Fruit fly (Drosophila melanogaster) whole organism, prepupa: Measurements from ENCODE around the gene Nrx-1.
A peak's percentile ranks its signal among the peaks of the same experiment; 100 is the strongest.

Experiments
- Blimp-1 ChIP-seq: fragments of 200-800 bp; sonication (Bioruptor generic); optimal IDR thresholded peaks from 3 replicates; lab custom pipeline; 2017; ENCODE audit warnings: missing biosample characterization, missing genetic modification characterization, mild to moderate bottlenecking, moderate library complexity, missing genetic modification reagents
- CG10669 ChIP-seq: fragments of 200-800 bp; sonication (Bioruptor generic); optimal IDR thresholded peaks from 3 replicates; lab custom pipeline; 2018; ENCODE audit warnings: missing biosample characterization, mild to moderate bottlenecking, missing genetic modification characterization, moderate library complexity
- CG11294 ChIP-seq: fragments of 200-800 bp; sonication (Bioruptor generic); IDR thresholded peaks from 2 replicates; pipeline ENCODE4 v1.3.6; 2022; ENCODE audit warnings: missing biosample characterization, missing genetic modification characterization
- CG11762 ChIP-seq: fragments of 200-800 bp; sonication (Bioruptor generic); optimal IDR thresholded peaks from 3 replicates; lab custom pipeline; 2016; ENCODE audit warnings: missing biosample characterization, missing genetic modification characterization; ENCODE audit not compliant: insufficient read depth
- CG11902 ChIP-seq: fragments of 200-800 bp; sonication (Bioruptor generic); optimal IDR thresholded peaks from 3 replicates; lab custom pipeline; 2016; ENCODE audit warnings: missing biosample characterization, missing genetic modification characterization
- CG15336 ChIP-seq: fragments of 200-800 bp; sonication (Bioruptor generic); IDR thresholded peaks from 2 replicates; pipeline ENCODE4 v1.3.6; 2022; ENCODE audit warnings: missing biosample characterization, missing genetic modification characterization
- CG16779 ChIP-seq: fragments of 200-800 bp; sonication (Bioruptor generic); optimal IDR thresholded peaks from 3 replicates; lab custom pipeline; 2017; ENCODE audit warnings: missing biosample characterization, mild to moderate bottlenecking, missing genetic modification characterization
- CG3032 ChIP-seq: fragments of 200-800 bp; optimal IDR thresholded peaks from 2 replicates; lab custom pipeline; 2019; ENCODE audit warnings: missing biosample characterization, mild to moderate bottlenecking, missing genetic modification characterization, moderate library complexity
- CG32006 ChIP-seq: fragments of 200-800 bp; sonication (Bioruptor generic); optimal IDR thresholded peaks from 3 replicates; lab custom pipeline; 2017; ENCODE audit warnings: missing biosample characterization, mild to moderate bottlenecking, missing genetic modification characterization
- CG34406 ChIP-seq: fragments of 200-800 bp; sonication (Bioruptor generic); optimal IDR thresholded peaks from 3 replicates; lab custom pipeline; 2016; ENCODE audit warnings: missing biosample characterization, missing genetic modification characterization
- CG3919 ChIP-seq: fragments of 200-800 bp; sonication (Bioruptor generic); optimal IDR thresholded peaks from 3 replicates; lab custom pipeline; 2016; ENCODE audit warnings: missing biosample characterization, missing genetic modification characterization
- CG6163 ChIP-seq: fragments of 200-800 bp; sonication (Bioruptor generic); IDR thresholded peaks from 3 replicates; pipeline ENCODE4 v1.3.6; 2022; ENCODE audit warnings: missing biosample characterization, missing genetic modification characterization
- CG6276 ChIP-seq: fragments of 200-800 bp; sonication (Bioruptor generic); optimal IDR thresholded peaks from 2 replicates; lab custom pipeline; 2017; ENCODE audit warnings: missing biosample characterization, mild to moderate bottlenecking, missing genetic modification characterization
- CG7368 ChIP-seq: fragments of 200-800 bp; sonication (Bioruptor generic); optimal IDR thresholded peaks from 3 replicates; lab custom pipeline; 2016; ENCODE audit warnings: missing biosample characterization, missing genetic modification characterization
- CG8119 ChIP-seq: fragments of 200-800 bp; sonication (Bioruptor generic); IDR thresholded peaks from 3 replicates; pipeline ENCODE4 v1.3.6; 2022; ENCODE audit warnings: missing biosample characterization, missing genetic modification characterization
- CG8319 ChIP-seq: fragments of 200-800 bp; sonication (Bioruptor generic); optimal IDR thresholded peaks from 3 replicates; lab custom pipeline; 2016; ENCODE audit warnings: missing biosample characterization, missing genetic modification characterization
- CG8632 ChIP-seq: fragments of 200-800 bp; sonication (Bioruptor generic); optimal IDR thresholded peaks from 3 replicates; lab custom pipeline; 2016; ENCODE audit warnings: missing biosample characterization, missing genetic modification characterization
- CG9139 ChIP-seq: fragments of 200-800 bp; sonication (Bioruptor generic); optimal IDR thresholded peaks from 3 replicates; lab custom pipeline; 2017; ENCODE audit warnings: missing biosample characterization, mild to moderate bottlenecking, missing genetic modification characterization
- Eip75B ChIP-seq: fragments of 200-800 bp; sonication (Bioruptor generic); optimal IDR thresholded peaks from 3 replicates; lab custom pipeline; 2016; ENCODE audit warnings: missing biosample characterization, missing genetic modification characterization
- Eip78C ChIP-seq: fragments of 200-800 bp; sonication (Bioruptor generic); peaks from one replicate; lab custom pipeline; 2016; ENCODE audit warnings: missing biosample characterization, missing genetic modification characterization
- Eip93F ChIP-seq: fragments of 200-800 bp; sonication (Bioruptor generic); optimal IDR thresholded peaks from 2 replicates; lab custom pipeline; 2016; ENCODE audit warnings: missing biosample characterization, mild to moderate bottlenecking, missing genetic modification characterization
- Ets21C ChIP-seq: fragments of 200-800 bp; sonication (Bioruptor generic); optimal IDR thresholded peaks from 3 replicates; lab custom pipeline; 2016; ENCODE audit warnings: missing biosample characterization, missing genetic modification characterization
- Ets96B ChIP-seq: fragments of 200-800 bp; optimal IDR thresholded peaks from 2 replicates; lab custom pipeline; 2019; ENCODE audit warnings: missing biosample characterization, mild to moderate bottlenecking, missing genetic modification characterization, moderate library complexity
- Gug ChIP-seq: fragments of 200-800 bp; sonication (Bioruptor generic); IDR thresholded peaks from 2 replicates; pipeline ENCODE4 v1.3.6; 2022; ENCODE audit warnings: missing biosample characterization, missing genetic modification characterization
- Hr38 ChIP-seq: sonication (Bioruptor generic); optimal IDR thresholded peaks from 2 replicates; lab custom pipeline; 2016; ENCODE audit warnings: missing biosample characterization, missing genetic modification characterization
- Hr39 ChIP-seq: fragments of 200-800 bp; sonication (Bioruptor generic); optimal IDR thresholded peaks from 2 replicates; lab custom pipeline; 2016; ENCODE audit warnings: missing biosample characterization, missing genetic modification characterization
- Hr4 ChIP-seq: fragments of 200-800 bp; sonication (Bioruptor generic); optimal IDR thresholded peaks from 3 replicates; lab custom pipeline; 2016; ENCODE audit warnings: missing biosample characterization, missing genetic modification characterization
- Lpt ChIP-seq: fragments of 200-800 bp; sonication (Bioruptor generic); optimal IDR thresholded peaks from 3 replicates; lab custom pipeline; 2016; ENCODE audit warnings: missing biosample characterization, missing genetic modification characterization
- Met ChIP-seq: fragments of 200-800 bp; sonication (Bioruptor generic); optimal IDR thresholded peaks from 3 replicates; lab custom pipeline; 2016; ENCODE audit warnings: missing biosample characterization, missing genetic modification characterization
- OdsH ChIP-seq: fragments of 200-800 bp; sonication (Bioruptor generic); optimal IDR thresholded peaks from 3 replicates; lab custom pipeline; 2016; ENCODE audit warnings: missing biosample characterization, missing genetic modification characterization
- Smox ChIP-seq: fragments of 200-800 bp; sonication (Bioruptor generic); optimal IDR thresholded peaks from 3 replicates; lab custom pipeline; 2016; ENCODE audit warnings: missing biosample characterization, missing genetic modification characterization
- Sox14 ChIP-seq: fragments of 200-800 bp; sonication (Bioruptor generic); optimal IDR thresholded peaks from 3 replicates; lab custom pipeline; 2016; ENCODE audit warnings: missing biosample characterization, missing genetic modification characterization
- Sox15 ChIP-seq: fragments of 200-800 bp; sonication (Bioruptor generic); optimal IDR thresholded peaks from 3 replicates; lab custom pipeline; 2016; ENCODE audit warnings: missing biosample characterization, missing genetic modification characterization
- achi ChIP-seq: fragments of 200-800 bp; sonication (Bioruptor generic); optimal IDR thresholded peaks from 3 replicates; lab custom pipeline; 2016; ENCODE audit warnings: missing biosample characterization, missing genetic modification characterization
- cyc ChIP-seq: fragments of 200-800 bp; sonication (Bioruptor generic); optimal IDR thresholded peaks from 3 replicates; lab custom pipeline; 2016; ENCODE audit warnings: missing biosample characterization, missing genetic modification characterization
- dac ChIP-seq: fragments of 200-800 bp; sonication (Bioruptor generic); optimal IDR thresholded peaks from 2 replicates; lab custom pipeline; 2017; ENCODE audit warnings: missing biosample characterization, mild to moderate bottlenecking, missing genetic modification characterization
- eg ChIP-seq: fragments of 200-800 bp; sonication (Bioruptor generic); IDR thresholded peaks from 3 replicates; pipeline ENCODE4 v1.3.6; 2022; ENCODE audit warnings: missing biosample characterization, missing genetic modification characterization
- esn ChIP-seq: fragments of 200-800 bp; sonication (Bioruptor generic); optimal IDR thresholded peaks from 2 replicates; lab custom pipeline; 2016; ENCODE audit warnings: missing biosample characterization, mild to moderate bottlenecking, missing genetic modification characterization, moderate library complexity
- fd59A ChIP-seq: fragments of 200-800 bp; sonication (Bioruptor generic); optimal IDR thresholded peaks from 2 replicates; lab custom pipeline; 2017; ENCODE audit warnings: missing biosample characterization, mild to moderate bottlenecking, missing genetic modification characterization, missing genetic modification reagents
- fd85E ChIP-seq: fragments of 200-800 bp; sonication (Bioruptor generic); optimal IDR thresholded peaks from 3 replicates; lab custom pipeline; 2016; ENCODE audit warnings: missing biosample characterization, missing genetic modification characterization
- fkh ChIP-seq: fragments of 200-800 bp; sonication (Bioruptor generic); optimal IDR thresholded peaks from 3 replicates; lab custom pipeline; 2017; ENCODE audit warnings: missing biosample characterization, mild to moderate bottlenecking, missing genetic modification characterization, moderate library complexity
- lz ChIP-seq: fragments of 200-800 bp; sonication (Bioruptor generic); optimal IDR thresholded peaks from 3 replicates; lab custom pipeline; 2016; ENCODE audit warnings: missing biosample characterization, missing genetic modification characterization
- pdm3 ChIP-seq: fragments of 200-800 bp; sonication (Bioruptor generic); optimal IDR thresholded peaks from 3 replicates; lab custom pipeline; 2016; ENCODE audit warnings: missing biosample characterization, missing genetic modification characterization
- salr ChIP-seq, 2 experiments: fragments of 200-800 bp; sonication (Bioruptor generic); optimal IDR thresholded peaks; 3 replicates each; lab custom pipeline; 2016 to 2018; ENCODE audit warnings: missing biosample characterization in 2 of 2, missing genetic modification characterization in 2 of 2, mild to moderate bottlenecking in 1 of 2
- spab ChIP-seq: fragments of 200-800 bp; sonication (Bioruptor generic); optimal IDR thresholded peaks from 2 replicates; lab custom pipeline; 2017; ENCODE audit warnings: missing biosample characterization, mild to moderate bottlenecking, missing genetic modification characterization, missing genetic modification reagents
- ss ChIP-seq, 2 experiments: fragments of 200-800 bp; sonication (Bioruptor generic); optimal IDR thresholded peaks; 2 replicates in 1 of 2; 3 replicates in 1 of 2; lab custom pipeline; 2017 to 2018; ENCODE audit warnings: mild to moderate bottlenecking in 2 of 2, missing biosample characterization in 2 of 2, missing genetic modification characterization in 2 of 2, moderate library complexity in 1 of 2
- svp ChIP-seq: fragments of 200-800 bp; sonication (Bioruptor generic); peaks from one replicate; lab custom pipeline; 2016; ENCODE audit warnings: missing biosample characterization, missing genetic modification characterization
- topi ChIP-seq: fragments of 200-800 bp; sonication (Bioruptor generic); optimal IDR thresholded peaks from 3 replicates; lab custom pipeline; 2016; ENCODE audit warnings: missing biosample characterization, missing genetic modification characterization
- vri ChIP-seq: fragments of 200-800 bp; sonication (Bioruptor generic); optimal IDR thresholded peaks from 3 replicates; lab custom pipeline; 2016; ENCODE audit warnings: missing biosample characterization, mild to moderate bottlenecking, missing genetic modification characterization

The Nrx-1 gene

dm6 chr3R:22421618-22422017, 46.7 kb upstream of the Nrx-1 start (continued):
- TF ChIP-seq Lpt (GFP tag; lab: Kevin White, UChicago): no peak
- TF ChIP-seq svp: peak; percentile 95
- TF ChIP-seq topi (GFP tag; lab: Kevin White, UChicago): peak; percentile 83
- TF ChIP-seq lz (GFP tag; lab: Kevin White, UChicago): peak; percentile 82
- peak; percentile 24 for TF ChIP-seq Eip93F (GFP tag; lab: Kevin White, UChicago)
- peak; percentile 41; the same call in 1 of the 2 replicates for TF ChIP-seq Gug (GFP tag; lab: Robert Waterston, UW)
- peak; percentile 71 for TF ChIP-seq CG8632 (GFP tag; lab: Kevin White, UChicago)
- TF ChIP-seq fkh (GFP tag; lab: Kevin White, UChicago): no peak
- peak; percentile 79 for TF ChIP-seq Smox (GFP tag; lab: Kevin White, UChicago)
- TF ChIP-seq CG6163 (GFP tag; lab: Robert Waterston, UW): peak; percentile 86
- no peak for TF ChIP-seq CG6276 (GFP tag; lab: Kevin White, UChicago)
- peak; percentile 24 for TF ChIP-seq CG11762 (GFP tag; lab: Kevin White, UChicago)
- peak; percentile 88 for TF ChIP-seq eg (GFP tag; lab: Robert Waterston, UW)
- peak; percentile 88 for TF ChIP-seq Eip78C (GFP tag; lab: Kevin White, UChicago)
- TF ChIP-seq CG8119 (GFP tag; lab: Robert Waterston, UW): peak; percentile 59; the same call in 2 of the 3 replicates
- no peak for TF ChIP-seq CG32006 (GFP tag; lab: Kevin White, UChicago)
- peak; percentile 68 for TF ChIP-seq CG11902 (GFP tag; lab: Kevin White, UChicago)
- TF ChIP-seq esn (GFP tag; lab: Kevin White, UChicago): peak; percentile 86
- no peak for TF ChIP-seq CG7368 (GFP tag; lab: Kevin White, UChicago)
- peak; percentile 47 for TF ChIP-seq Sox15 (GFP tag; lab: Kevin White, UChicago)
- no peak for TF ChIP-seq fd59A (GFP tag; lab: Kevin White, UChicago)
- TF ChIP-seq CG16779 (tag; lab: Kevin White, UChicago): peak; percentile 27
- TF ChIP-seq spab (GFP tag; lab: Kevin White, UChicago): no peak
- TF ChIP-seq cyc: peak; percentile 84
- no peak for TF ChIP-seq CG9139 (GFP tag; lab: Kevin White, UChicago)
- peak; percentile 72 for TF ChIP-seq CG34406 (GFP tag; lab: Kevin White, UChicago)
- TF ChIP-seq Sox14 (GFP tag; lab: Kevin White, UChicago): peak; percentile 75
- TF ChIP-seq, all 60 proteins: peak for 41

- peak; percentile 45 for TF ChIP-seq CG10669 (GFP tag; lab: Kevin White, UChicago)
- no peak for TF ChIP-seq dac
- peak; percentile 59 for TF ChIP-seq cyc
- no peak for TF ChIP-seq Blimp-1 (GFP tag; lab: Kevin White, UChicago)
- TF ChIP-seq CG7368 (GFP tag; lab: Kevin White, UChicago): peak; percentile 10
- peak; percentile 53 for TF ChIP-seq pdm3 (GFP tag; lab: Kevin White, UChicago)
- no peak for TF ChIP-seq CG8319
- peak; percentile 53 for TF ChIP-seq CG3919
- TF ChIP-seq achi (GFP tag; lab: Kevin White, UChicago): peak; percentile 37
- peak in 1 of 2 experiments; percentile 64 for TF ChIP-seq ss (GFP tag; optimal IDR thresholded peaks at IDR 0.05; lab: Kevin White, UChicago)
- TF ChIP-seq Hr4: no peak
- no peak for TF ChIP-seq CG11762 (GFP tag; lab: Kevin White, UChicago)
- TF ChIP-seq Hr38 (GFP tag; lab: Kevin White, UChicago): no peak
- TF ChIP-seq lz (GFP tag; lab: Kevin White, UChicago): peak; percentile 60
- peak; percentile 80 for TF ChIP-seq esn (GFP tag; lab: Kevin White, UChicago)
- TF ChIP-seq CG15336 (GFP tag; lab: Robert Waterston, UW): peak; percentile 35; the same call in 1 of the 2 replicates
- TF ChIP-seq Ets21C (GFP tag; lab: Kevin White, UChicago): no peak
- TF ChIP-seq vri (GFP tag; lab: Kevin White, UChicago): no peak
- TF ChIP-seq CG6163 (GFP tag; lab: Robert Waterston, UW): peak; percentile 73
- peak; percentile 34 for TF ChIP-seq Hr39 (GFP tag; lab: Kevin White, UChicago)
- no peak for TF ChIP-seq CG9139 (GFP tag; lab: Kevin White, UChicago)
- no peak for TF ChIP-seq Sox15 (GFP tag; lab: Kevin White, UChicago)
- peak; percentile 54 for TF ChIP-seq Ets96B (tag; lab: Kevin White, UChicago)
- no peak for TF ChIP-seq fd85E (GFP tag; lab: Kevin White, UChicago)
- TF ChIP-seq fd59A (GFP tag; lab: Kevin White, UChicago): no peak
- no peak for TF ChIP-seq CG11294 (GFP tag; lab: Robert Waterston, UW)
- peak; percentile 43 for TF ChIP-seq CG3032 (tag; lab: Kevin White, UChicago)
- TF ChIP-seq Eip75B (GFP tag; lab: Kevin White, UChicago): peak; percentile 51
- peak; percentile 69 for TF ChIP-seq Met (GFP tag; lab: Kevin White, UChicago)
- TF ChIP-seq OdsH (GFP tag; lab: Kevin White, UChicago): peak; percentile 59
- no peak for TF ChIP-seq fkh (GFP tag; lab: Kevin White, UChicago)
- peak in 1 of 2 experiments; percentile 14 for TF ChIP-seq salr (GFP tag; optimal IDR thresholded peaks at IDR 0.05; lab: Kevin White, UChicago)
- no peak for TF ChIP-seq CG6276 (GFP tag; lab: Kevin White, UChicago)
Observed at dm6 chr3R:22423996-22424395, 44.3 kb upstream of the Nrx-1 start.
